Fruit fly (Drosophila melanogaster) Kc167 (cell line): ENCODE data around the gene CG3036.

Experiments used
- Myc ChIP-seq: fragments of >200 bp; optimal IDR thresholded peaks from 2 replicates; lab custom pipeline; 2017; ENCODE audit warnings: missing external identifiers
- Sin3A ChIP-seq: fragments of >200 bp; optimal IDR thresholded peaks from 2 replicates; lab custom pipeline; 2018; ENCODE audit warnings: missing external identifiers
- h ChIP-seq: fragments of >200 bp; optimal IDR thresholded peaks from 3 replicates; lab custom pipeline; 2018; ENCODE audit warnings: missing external identifiers
- insv ChIP-seq: fragments of >200 bp; optimal IDR thresholded peaks from 3 replicates; lab custom pipeline; 2018; ENCODE audit warnings: missing external identifiers
- psq ChIP-seq: fragments of >200 bp; optimal IDR thresholded peaks from 2 replicates; lab custom pipeline; 2017; ENCODE audit warnings: missing external identifiers
- ttk ChIP-seq: sonication (Bioruptor generic); optimal IDR thresholded peaks from 2 replicates; lab custom pipeline; 2017; ENCODE audit warnings: missing external identifiers

The CG3036 gene

dm6 chr2L:4886132-4886531 lies 5.8 kb upstream of the CG3036 start:
- TF ChIP-seq insv (lab: Kevin White, UChicago) (no peak), Myc (lab: Kevin White, UChicago) (no peak), h (no peak), ttk (no peak), Sin3A (lab: Kevin White, UChicago) (no peak), psq (lab: Kevin White, UChicago) (no peak)

DNA sequence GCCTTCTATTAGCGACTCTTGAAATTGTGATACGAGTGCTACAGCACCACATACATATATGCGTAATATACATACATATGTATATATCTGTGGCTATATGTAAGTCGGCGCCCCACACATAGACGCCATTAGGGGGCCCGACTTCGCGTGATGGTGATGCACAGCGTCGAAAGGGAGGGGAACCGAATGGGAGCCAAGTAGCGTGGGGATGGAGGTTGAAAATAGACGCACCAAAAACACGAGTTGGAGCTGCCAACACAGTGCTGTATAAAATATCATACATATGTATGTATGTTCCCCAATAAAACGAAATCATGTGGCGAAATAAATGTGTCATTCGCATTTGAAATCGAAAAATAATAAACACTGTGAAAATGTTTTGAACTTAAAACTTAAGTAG lies 5.3 kb upstream of the CG3036 start:
- TF ChIP-seq insv (lab: Kevin White, UChicago) (no peak), Sin3A (lab: Kevin White, UChicago) (no peak), psq (lab: Kevin White, UChicago) (no peak), ttk (no peak), h (no peak), Myc (lab: Kevin White, UChicago) (no peak)

DNA sequence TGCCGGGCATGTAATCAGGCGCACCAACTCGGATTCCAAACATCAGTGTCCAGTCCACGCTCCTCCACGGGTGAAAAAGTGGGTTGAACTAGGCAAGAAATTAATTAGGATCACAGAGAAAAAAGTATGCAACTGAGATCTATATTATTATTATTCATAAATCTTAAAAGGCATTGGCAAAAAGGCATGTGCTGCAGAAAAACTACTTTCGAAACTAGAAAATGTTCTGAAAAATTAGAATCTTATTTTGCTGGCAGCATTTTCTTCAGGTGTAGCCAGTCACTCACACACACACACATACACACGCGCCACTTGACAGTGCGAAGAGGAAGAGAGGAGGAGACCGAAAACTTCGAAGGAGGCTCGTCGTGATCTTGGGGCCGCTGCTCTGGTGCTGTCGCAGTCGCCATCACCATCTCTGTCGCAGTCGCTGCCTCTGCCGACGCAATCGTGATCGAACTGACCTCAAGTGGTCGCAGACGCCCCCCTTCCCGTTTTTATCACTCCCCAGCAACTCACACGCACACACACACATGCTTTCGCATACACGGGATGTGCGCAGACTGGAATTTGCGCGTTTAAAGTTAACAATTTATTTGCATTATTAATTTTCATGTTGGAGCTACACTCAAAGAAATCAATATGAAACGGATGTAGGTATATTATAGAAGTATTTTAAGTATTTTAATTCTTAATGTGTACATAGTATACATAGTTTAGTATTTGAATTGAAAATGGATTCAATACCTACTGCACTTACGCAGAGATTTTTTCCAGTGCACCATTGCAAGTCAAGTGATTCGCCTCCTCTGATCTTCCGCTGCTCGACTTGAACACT lies 4.3 kb upstream of the CG3036 start:
- TF ChIP-seq Sin3A (lab: Kevin White, UChicago), result no peak
- no peak for TF ChIP-seq h
- TF ChIP-seq insv (lab: Kevin White, UChicago), result no peak
- TF ChIP-seq Myc (lab: Kevin White, UChicago), result no peak
- no peak for TF ChIP-seq ttk
- no peak for TF ChIP-seq psq (lab: Kevin White, UChicago)

- TF ChIP-seq h (no peak), Myc (lab: Kevin White, UChicago) (no peak), Sin3A (lab: Kevin White, UChicago) (no peak), insv (lab: Kevin White, UChicago) (no peak), psq (lab: Kevin White, UChicago) (no peak), ttk (no peak)
These were observed 3.4 kb upstream of the CG3036 start for dm6 chr2L:4888541-4888940.

DNA sequence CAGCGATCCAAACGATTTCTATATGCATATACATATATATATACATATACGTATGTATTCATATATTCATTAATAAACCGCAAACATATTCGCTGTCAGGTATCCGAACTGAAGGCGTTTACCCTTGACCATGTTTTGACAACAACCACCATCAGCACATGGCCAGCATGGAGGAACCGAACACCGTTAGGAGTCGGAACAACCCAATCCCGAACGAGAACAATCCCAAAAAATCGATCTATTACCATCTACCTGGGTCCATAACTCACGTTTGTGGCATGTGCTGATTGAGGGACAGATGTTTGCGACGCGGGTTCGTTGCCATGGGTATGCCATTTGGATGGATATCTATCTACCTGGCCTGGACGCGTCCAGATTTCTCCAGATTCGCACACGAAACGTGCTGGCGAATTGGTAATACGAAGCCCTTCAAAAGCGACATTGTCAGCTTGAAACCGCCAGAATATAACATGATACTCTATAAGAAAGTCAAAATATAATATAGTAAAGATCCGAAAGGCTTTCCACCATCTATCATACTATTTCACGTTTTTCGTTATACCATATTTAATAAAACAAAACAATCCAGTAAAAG lies 2.4 kb upstream of the CG3036 start, which contains the start of gene CG15625:
TSS of gene CG15625 (plus strand) at position 545 of the 595 bp plus-strand sequence.
- no peak for TF ChIP-seq ttk
- no peak for TF ChIP-seq insv (lab: Kevin White, UChicago)
- TF ChIP-seq h, result no peak
- TF ChIP-seq psq (lab: Kevin White, UChicago), result no peak
- TF ChIP-seq Sin3A (lab: Kevin White, UChicago), result no peak
- no peak for TF ChIP-seq Myc (lab: Kevin White, UChicago)

DNA sequence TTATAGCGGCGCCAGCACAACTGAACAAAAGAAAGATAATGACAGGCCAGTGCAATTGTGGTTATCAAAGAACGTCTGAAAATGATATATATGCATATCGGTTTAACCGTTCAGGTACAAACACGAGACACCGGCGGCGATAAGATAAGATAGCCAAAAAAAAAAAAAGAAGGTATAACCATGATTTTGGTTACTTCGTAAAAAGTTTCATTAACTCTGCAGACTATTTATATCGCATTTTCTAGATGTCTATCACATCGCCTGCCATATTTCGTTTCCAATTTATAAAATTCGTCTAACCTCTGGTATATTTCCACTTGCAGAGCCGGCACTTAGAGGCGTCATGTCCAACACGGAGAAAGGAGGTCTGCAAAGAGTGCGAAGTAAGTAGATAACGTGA lies 1.7 kb downstream of the CG3036 start:
- TF ChIP-seq psq (lab: Kevin White, UChicago) (no peak), Sin3A (lab: Kevin White, UChicago) (no peak), Myc (lab: Kevin White, UChicago) (no peak), h (no peak), insv (lab: Kevin White, UChicago) (no peak), ttk (no peak)

- TF ChIP-seq ttk, result no peak
- TF ChIP-seq Myc (lab: Kevin White, UChicago), result no peak
- no peak for TF ChIP-seq psq (lab: Kevin White, UChicago)
- no peak for TF ChIP-seq h
- no peak for TF ChIP-seq Sin3A (lab: Kevin White, UChicago)
- TF ChIP-seq insv (lab: Kevin White, UChicago), result no peak
These were observed 4.0 kb downstream of the CG3036 start for dm6 chr2L:4895902-4896301.

DNA sequence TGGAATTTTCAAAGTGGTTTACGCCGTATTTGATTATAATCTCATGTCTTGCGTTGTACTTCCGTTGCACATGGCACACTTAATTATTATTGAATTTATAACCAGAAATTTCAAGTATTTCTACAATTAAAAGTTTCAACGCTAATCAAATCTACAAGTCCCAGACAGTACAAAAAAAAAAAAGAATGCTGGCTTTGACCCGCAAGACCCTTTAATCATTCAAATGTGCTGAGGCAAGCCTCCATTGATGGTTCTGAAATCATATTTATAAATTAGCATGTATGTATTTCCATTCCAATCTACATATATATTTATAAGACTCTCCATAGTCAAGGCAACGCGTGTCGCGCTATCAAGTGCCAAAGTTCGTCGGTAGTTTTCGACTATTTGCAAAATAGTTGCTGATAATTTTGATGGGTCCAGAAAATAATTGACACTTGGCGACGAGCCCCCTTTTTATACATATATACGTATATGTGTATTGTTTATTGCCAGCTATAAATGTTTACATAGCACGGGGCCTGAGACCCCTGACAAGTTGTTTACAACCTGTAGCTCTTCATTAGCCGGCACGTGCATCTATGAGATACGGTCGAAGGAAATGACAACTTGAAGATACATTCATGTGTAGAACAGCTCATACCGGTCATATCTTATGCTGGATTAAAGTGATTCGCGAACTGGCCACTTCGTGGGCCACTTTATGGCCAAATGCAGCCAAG lies 4.7 kb downstream of the CG3036 start:
- TF ChIP-seq Myc (lab: Kevin White, UChicago) (no peak), ttk (no peak), h (no peak), Sin3A (lab: Kevin White, UChicago) (no peak), insv (lab: Kevin White, UChicago) (no peak), psq (lab: Kevin White, UChicago) (no peak)

- no peak for TF ChIP-seq ttk
These were observed 6.3 kb downstream of the CG3036 start for dm6 chr2L:4898165-4898564.

DNA sequence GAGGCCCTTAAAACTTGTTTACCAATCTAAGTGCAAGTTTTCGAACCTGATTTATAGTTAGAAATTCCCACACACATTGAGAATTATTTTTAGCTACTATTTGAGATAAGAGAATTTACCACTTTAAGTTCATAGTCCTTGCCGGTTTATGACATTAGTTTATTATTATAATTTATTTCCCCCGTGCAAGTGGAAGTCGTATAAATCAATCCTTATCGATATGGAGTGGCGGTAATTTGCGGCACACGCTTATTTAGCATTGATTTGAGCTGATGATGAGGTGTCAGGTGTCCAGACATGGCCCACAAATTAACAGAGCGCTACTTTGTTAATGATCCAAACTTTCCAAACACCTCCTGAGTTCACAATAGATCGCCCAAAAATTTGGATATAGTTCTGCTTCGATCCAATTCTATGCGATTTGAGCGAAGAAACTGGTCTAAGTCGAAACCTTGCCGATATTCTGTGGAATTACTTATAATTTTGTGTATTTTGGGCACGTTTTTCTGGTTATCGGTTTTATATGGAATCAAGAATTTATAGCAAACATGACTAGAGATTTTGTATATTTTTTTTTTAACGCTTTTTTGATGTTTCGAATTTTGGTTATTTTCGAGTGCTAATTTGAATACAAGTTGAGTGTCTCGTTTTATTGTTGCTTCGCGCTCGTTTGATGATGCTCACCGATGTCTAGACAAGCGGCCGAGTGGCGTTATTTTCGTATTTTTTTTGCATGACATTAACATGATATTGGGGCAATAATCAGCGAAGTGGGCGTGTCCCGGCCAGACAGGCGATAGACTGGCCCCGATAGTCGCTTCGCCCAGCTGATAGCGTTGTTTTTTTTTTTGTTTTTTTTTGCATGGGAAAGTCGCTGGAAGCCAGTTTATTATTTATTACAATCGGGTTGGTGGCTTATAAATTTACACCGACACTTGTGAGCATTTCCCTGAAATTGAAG lies 8.0 kb downstream of the CG3036 start:
- TF ChIP-seq psq (lab: Kevin White, UChicago) (no peak), ttk (no peak), insv (lab: Kevin White, UChicago) (no peak), Myc (lab: Kevin White, UChicago) (no peak), h (no peak), Sin3A (lab: Kevin White, UChicago) (no peak)

dm6 chr2L:4903838-4904237 lies 11.9 kb downstream of the CG3036 start:
- TF ChIP-seq h (no peak), Myc (lab: Kevin White, UChicago) (no peak), Sin3A (lab: Kevin White, UChicago) (no peak), ttk (no peak), psq (lab: Kevin White, UChicago) (no peak), insv (lab: Kevin White, UChicago) (no peak)
